Fruit fly (Drosophila melanogaster): ENCODE data around the gene Pyroxd1.
A peak's percentile ranks its signal among the peaks of the same experiment; 100 is the strongest.

Pyroxd1 gene

dm6 chr2L:20061018-20061657 lies 30.1 kb upstream of the Pyroxd1 start, which contains the start of the genes barr and lok (continued):
- TF ChIP-seq CG9727 (GFP tag; optimal IDR thresholded peaks at IDR 0.05) = peak; percentile 69
- peak; percentile 47 for TF ChIP-seq CG1647 (GFP tag; optimal IDR thresholded peaks at IDR 0.05)
- TF ChIP-seq fd102C (GFP tag; optimal IDR thresholded peaks at IDR 0.05) = no peak
- peak; percentile 5 for TF ChIP-seq PHDP (tag; optimal IDR thresholded peaks at IDR 0.05)
- no peak for TF ChIP-seq CG18599 (GFP tag; optimal IDR thresholded peaks at IDR 0.05)
- TF ChIP-seq slbo (GFP tag; IDR thresholded peaks at IDR 0.05) = peak; percentile 46; the same call in 1 of the 2 replicates
- TF ChIP-seq Dfd (GFP tag; optimal IDR thresholded peaks at IDR 0.05) = peak in 1 of 2 experiments; percentile 86
- TF ChIP-seq CG14667 (GFP tag; IDR thresholded peaks at IDR 0.05) = no peak
- TF ChIP-seq CG14441 (GFP tag; IDR thresholded peaks at IDR 0.05) = peak; percentile 54
- peak; percentile 60 for TF ChIP-seq grau (tag; optimal IDR thresholded peaks at IDR 0.05)
- TF ChIP-seq H2.0 (GFP tag; IDR thresholded peaks at IDR 0.05) = no peak
- TF ChIP-seq toy (GFP tag; IDR thresholded peaks at IDR 0.05) = no peak
- no peak for TF ChIP-seq caup (GFP tag; optimal IDR thresholded peaks at IDR 0.05; ENCODE audit: severe bottlenecking)
- TF ChIP-seq CG13775 (GFP tag; optimal IDR thresholded peaks at IDR 0.05) = peak; percentile 71
- TF ChIP-seq CG9215 (GFP tag; IDR thresholded peaks at IDR 0.05) = peak; percentile 60
- no peak for TF ChIP-seq bigmax (GFP tag; optimal IDR thresholded peaks at IDR 0.05)
- TF ChIP-seq CG6254 (GFP tag; optimal IDR thresholded peaks at IDR 0.05) = no peak
- peak; percentile 57 for TF ChIP-seq CG8290 (GFP tag; optimal IDR thresholded peaks at IDR 0.05)
- TF ChIP-seq CG8290 (tag; optimal IDR thresholded peaks at IDR 0.05) = peak in 1 of 2 experiments; percentile 33
- no peak for TF ChIP-seq hb (GFP tag; IDR thresholded peaks at IDR 0.05; ENCODE audit: partially characterized antibody)
- peak; percentile 3 for TF ChIP-seq CG17802 (tag; optimal IDR thresholded peaks at IDR 0.05)
- peak; percentile 43; the same call in 1 of the 2 replicates for TF ChIP-seq ssp (GFP tag; IDR thresholded peaks at IDR 0.05)
- peak; percentile 36 for TF ChIP-seq tx (GFP tag; optimal IDR thresholded peaks at IDR 0.05)
- no peak for TF ChIP-seq CG4730 (GFP tag; IDR thresholded peaks at IDR 0.05)
- 0 out of 3 replicates have a peak, but pooled peaks have one; percentile 10 for TF ChIP-seq ci (GFP tag; IDR thresholded peaks at IDR 0.05)
- no peak for TF ChIP-seq CG10366 (GFP tag; IDR thresholded peaks at IDR 0.05)
- TF ChIP-seq dati (GFP tag; IDR thresholded peaks at IDR 0.05) = no peak
- TF ChIP-seq CG14965 (GFP tag; optimal IDR thresholded peaks at IDR 0.05; ENCODE audit: borderline replicate concordance) = no peak
- TF ChIP-seq Six4 (GFP tag; optimal IDR thresholded peaks at IDR 0.05) = peak; percentile 7
- TF ChIP-seq Chrac-16 (GFP tag; optimal IDR thresholded peaks at IDR 0.05) = peak; percentile 56
- TF ChIP-seq ems (GFP tag; optimal IDR thresholded peaks at IDR 0.05) = peak; percentile 18
- TF ChIP-seq CG10147 (GFP tag; optimal IDR thresholded peaks at IDR 0.05) = peak; percentile 53
- peak; percentile 49; the same call in 1 of the 3 replicates for TF ChIP-seq dysf (GFP tag; IDR thresholded peaks at IDR 0.05)
- TF ChIP-seq MBD-R2 (GFP tag; IDR thresholded peaks at IDR 0.05) = peak; percentile 34
- peak; percentile 34; the same call in 1 of the 2 replicates for TF ChIP-seq klu (GFP tag; IDR thresholded peaks at IDR 0.05)
- no peak for TF ChIP-seq stc (GFP tag; IDR thresholded peaks at IDR 0.05)
- TF ChIP-seq CG9876 (GFP tag; optimal IDR thresholded peaks at IDR 0.05) = peak; percentile 5
- TF ChIP-seq hkb (optimal IDR thresholded peaks at IDR 0.05) = no peak
- no peak for TF ChIP-seq hkb (GFP tag; IDR thresholded peaks at IDR 0.05)
- no peak for TF ChIP-seq Fer1 (GFP tag; optimal IDR thresholded peaks at IDR 0.05)
- TF ChIP-seq trem (tag; optimal IDR thresholded peaks at IDR 0.05) = peak; percentile 19
- peak; percentile 49 for TF ChIP-seq CG1233 (GFP tag; optimal IDR thresholded peaks at IDR 0.05)
- no peak for TF ChIP-seq CG43689 (GFP tag; IDR thresholded peaks at IDR 0.05)
- no peak for TF ChIP-seq CG13287 (GFP tag; IDR thresholded peaks at IDR 0.05; ENCODE audit: partially characterized antibody)
- TF ChIP-seq CG10565 (GFP tag; optimal IDR thresholded peaks at IDR 0.05) = no peak
- TF ChIP-seq CG12155 (GFP tag; optimal IDR thresholded peaks at IDR 0.05) = peak; percentile 47
- peak; percentile 70 for TF ChIP-seq CG8924 (tag; optimal IDR thresholded peaks at IDR 0.05)
- TF ChIP-seq unpg (GFP tag; optimal IDR thresholded peaks at IDR 0.05) = no peak
- TF ChIP-seq chm (GFP tag; IDR thresholded peaks at IDR 0.05) = no peak
- TF ChIP-seq CG6272 (GFP tag; IDR thresholded peaks at IDR 0.05) = no peak
- TF ChIP-seq CG12391 (tag; optimal IDR thresholded peaks at IDR 0.05) = peak; percentile 66
